Worm (Caenorhabditis elegans) whole organism, midembryonic: Measurements from ENCODE around the gene mek-1.

Source experiments
- med-1 ChIP-seq: sonication (generic microtip); optimal IDR thresholded peaks from 2 replicates; lab custom pipeline; 2017; ENCODE audit warnings: missing genetic modification characterization, mild to moderate bottlenecking, missing compliant biosample characterization, antibody characterized with exemption, missing genetic modification reagents; ENCODE audit not compliant: insufficient read depth
- ref-1 ChIP-seq: fragments of 200-800 bp; sonication (Bioruptor generic); conservative IDR thresholded peaks from 2 replicates; pipeline ENCODE4 v1.3.6; 2022; ENCODE audit warnings: missing genetic modification reagents, missing genetic modification characterization, missing compliant biosample characterization
- ztf-29 ChIP-seq: fragments of 200-800 bp; sonication (Bioruptor generic); IDR thresholded peaks from 2 replicates; pipeline ENCODE4 v1.3.6; 2022; ENCODE audit warnings: missing genetic modification reagents, missing genetic modification characterization, missing compliant biosample characterization

DNA sequence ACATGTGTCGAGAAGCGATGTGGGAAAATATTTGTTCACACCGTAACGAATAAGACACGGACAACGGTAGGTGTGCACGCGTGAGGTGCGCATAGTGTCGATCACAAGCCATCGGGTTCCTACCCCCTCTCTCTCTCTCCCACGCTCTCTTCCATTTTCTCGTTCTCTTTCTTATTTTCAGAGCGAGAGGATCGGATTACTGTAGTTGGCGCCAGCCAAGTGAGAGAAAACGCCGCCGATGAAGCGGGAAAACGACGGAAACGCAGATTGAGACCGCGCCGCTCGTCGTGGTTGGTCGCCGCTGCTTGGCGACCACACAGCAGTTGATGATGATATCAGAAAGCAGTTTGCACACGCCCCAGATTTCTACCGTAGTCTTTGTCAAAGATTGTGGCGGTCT, 14.7 kb upstream of the mek-1 start:
- no peak for TF ChIP-seq ref-1 (GFP tag; lab: Robert Waterston, UW)
- TF ChIP-seq med-1 = no peak
- TF ChIP-seq ztf-29 = no peak
